Fruit fly (Drosophila melanogaster): ENCODE data around the gene CG31373.

CG31373 gene

DNA sequence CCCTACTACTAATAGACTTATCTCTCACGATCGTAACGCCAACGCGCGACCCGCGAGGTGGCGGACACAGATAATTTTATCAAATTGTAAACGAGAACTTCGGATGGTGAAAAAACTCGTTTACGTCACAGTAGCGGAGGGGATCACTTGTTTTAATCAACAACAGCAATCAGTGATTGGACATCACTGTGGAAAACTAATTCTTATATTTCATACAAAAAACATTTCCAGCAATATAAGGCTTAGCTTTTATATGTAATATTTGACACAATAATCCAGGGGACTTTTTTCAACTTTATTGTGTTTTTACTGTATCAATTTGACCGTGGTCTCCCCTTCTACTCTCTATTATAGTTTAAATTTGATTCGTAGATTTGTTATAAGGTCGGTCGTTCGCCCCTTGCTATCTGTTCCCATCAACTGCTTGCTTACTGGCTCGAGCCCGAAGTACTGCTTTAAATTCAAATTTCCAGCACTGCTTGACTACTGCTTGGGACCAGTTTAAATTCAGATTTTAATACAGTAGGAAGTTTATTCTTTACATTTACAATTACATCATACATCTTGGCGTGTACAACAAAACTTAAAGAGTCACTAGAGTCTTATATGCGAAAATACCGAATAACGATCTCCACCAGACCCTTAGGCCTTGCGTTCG lies 31.8 kb downstream of the CG31373 start, which contains the start of gene CG6465:
TSS of gene CG6465 (minus strand) at position 7 of the 658 bp plus-strand sequence.
- TF ChIP-seq Dp (GFP tag; optimal IDR thresholded peaks at IDR 0.05) (peak; percentile 48), bcd (GFP tag; optimal IDR thresholded peaks at IDR 0.05) (peak; percentile 2), Blimp-1 (GFP tag; optimal IDR thresholded peaks at IDR 0.05) (peak; percentile 33), lmd (GFP tag; IDR thresholded peaks at IDR 0.05) (peak; percentile 17; the same call in 1 of the 2 replicates), CG2678 (tag; optimal IDR thresholded peaks at IDR 0.05) (peak; percentile 47), CG3281 (GFP tag; optimal IDR thresholded peaks at IDR 0.05) (peak; percentile 25), CG3847 (GFP tag; IDR thresholded peaks at IDR 0.05) (no peak), Rfx (GFP tag; IDR thresholded peaks at IDR 0.05) (peak; percentile 58), CG14710 (tag; optimal IDR thresholded peaks at IDR 0.05) (peak; percentile 4), Oli (tag; optimal IDR thresholded peaks at IDR 0.05) (no peak), Jarid2 (GFP tag; optimal IDR thresholded peaks at IDR 0.05) (peak; percentile 15), CG31441 (GFP tag; IDR thresholded peaks at IDR 0.05) (peak; percentile 24; the same call in 1 of the 2 replicates), so (GFP tag; IDR thresholded peaks at IDR 0.05) (no peak), CG11560 (tag; IDR thresholded peaks at IDR 0.05) (no peak), CG13894 (tag; optimal IDR thresholded peaks at IDR 0.05) (peak; percentile 76), vvl (GFP tag; IDR thresholded peaks at IDR 0.05) (peak; percentile 84), unpg (GFP tag; optimal IDR thresholded peaks at IDR 0.05) (peak; percentile 11), Nf-YA (GFP tag; IDR thresholded peaks at IDR 0.05) (no peak), CG2199 (GFP tag; IDR thresholded peaks at IDR 0.05) (peak; percentile 93), pan (optimal IDR thresholded peaks at IDR 0.05) (no peak), pan (GFP tag; optimal IDR thresholded peaks at IDR 0.05 in 1 of 2, IDR thresholded peaks at IDR 0.05 in 1 of 2) (peak in 1 of 2 experiments; percentile 18), Pdp1 (GFP tag; optimal IDR thresholded peaks at IDR 0.05) (peak; percentile 12 to 85), Hr78 (GFP tag; optimal IDR thresholded peaks at IDR 0.05) (peak in 1 of 2 experiments; percentile 51), Ets65A (GFP tag) (peak; percentile 73), BEAF-32 (GFP tag; optimal IDR thresholded peaks at IDR 0.05) (peak; percentile 19), Scr (GFP tag; IDR thresholded peaks at IDR 0.05; ENCODE audit: partially characterized antibody) (peak; percentile 27), Nf-YB (GFP tag; optimal IDR thresholded peaks at IDR 0.05) (peak; percentile 10), Fer3 (tag; optimal IDR thresholded peaks at IDR 0.05) (peak; percentile 1), unc-4 (GFP tag; IDR thresholded peaks at IDR 0.05; ENCODE audit: partially characterized antibody) (0 out of 2 replicates have a peak, but pooled peaks have one; percentile 20), insv (GFP tag; optimal IDR thresholded peaks at IDR 0.05) (peak in 1 of 2 experiments; percentile 23), sens (GFP tag) (peak; percentile 79), Opbp (GFP tag; IDR thresholded peaks at IDR 0.05; ENCODE audit: partially characterized antibody) (peak; percentile 57; the same call in 1 of the 3 replicates), sc (optimal IDR thresholded peaks at IDR 0.05) (no peak), sc (GFP tag; optimal IDR thresholded peaks at IDR 0.05) (no peak), yki (optimal IDR thresholded peaks at IDR 0.05) (peak; percentile 32), tx (GFP tag; optimal IDR thresholded peaks at IDR 0.05) (no peak), chinmo (GFP tag; IDR thresholded peaks at IDR 0.05; ENCODE audit: partially characterized antibody) (0 out of 4 replicates have a peak, but pooled peaks have one; percentile 5), pzg (GFP tag; optimal IDR thresholded peaks at IDR 0.05) (peak; percentile 12), CG3163 (GFP tag; optimal IDR thresholded peaks at IDR 0.05) (peak; percentile 8), CG12299 (tag; optimal IDR thresholded peaks at IDR 0.05) (no peak), E2f2 (GFP tag; IDR thresholded peaks at IDR 0.05) (peak; percentile 47; the same call in 1 of the 2 replicates), sr (GFP tag; IDR thresholded peaks at IDR 0.05) (no peak), Hmr (GFP tag; optimal IDR thresholded peaks at IDR 0.05) (peak; percentile 30), ssp (GFP tag; IDR thresholded peaks at IDR 0.05) (0 out of 2 replicates have a peak, but pooled peaks have one; percentile 16), CG12659 (GFP tag; optimal IDR thresholded peaks at IDR 0.05) (peak; percentile 8), Abd-B (GFP tag; optimal IDR thresholded peaks at IDR 0.05) (peak; percentile 57), CG1792 (GFP tag; optimal IDR thresholded peaks at IDR 0.05) (peak; percentile 42), Ets97D (GFP tag; optimal IDR thresholded peaks at IDR 0.05) (peak; percentile 9), CG31365 (tag; optimal IDR thresholded peaks at IDR 0.05) (peak; percentile 100)

Measured in whole organism, embryonic.